Worm (Caenorhabditis elegans) whole organism, early embryonic: Measurements from ENCODE around the gene ZK896.4.

ENCODE experiments used
- aly-1 ChIP-seq: sonication (generic microtip); optimal IDR thresholded peaks from 2 replicates; lab custom pipeline; 2016; ENCODE audit warnings: missing genetic modification characterization, missing compliant biosample characterization
- ama-1 ChIP-seq: fragments of 150-350 bp; optimal IDR thresholded peaks from 2 replicates; lab custom pipeline; 2014
- ceh-36 ChIP-seq: sonication (generic microtip); optimal IDR thresholded peaks from 2 replicates; lab custom pipeline; 2016; ENCODE audit warnings: missing genetic modification characterization, inconsistent platforms, missing compliant biosample characterization
- ets-7 ChIP-seq: sonication (generic microtip); optimal IDR thresholded peaks from 2 replicates; lab custom pipeline; 2016; ENCODE audit warnings: missing genotype, missing genetic modification characterization, missing compliant biosample characterization
- flt-1 ChIP-seq: fragments of 200-800 bp; sonication (Bioruptor generic); IDR thresholded peaks from 2 replicates; pipeline ENCODE4 v1.3.6; 2022; ENCODE audit warnings: missing genetic modification characterization, missing compliant biosample characterization
- pes-1 ChIP-seq: fragments of 200-800 bp; sonication (Bioruptor generic); IDR thresholded peaks from 2 replicates; pipeline ENCODE4 v1.3.6; 2022; ENCODE audit warnings: missing genetic modification reagents, missing genetic modification characterization, missing compliant biosample characterization
- sea-1 ChIP-seq: fragments of 200-800 bp; sonication (Bioruptor generic); conservative IDR thresholded peaks from 2 replicates; pipeline ENCODE4 v1.3.6; 2022; ENCODE audit warnings: missing genetic modification characterization, missing compliant biosample characterization
- tbx-11 ChIP-seq: fragments of 200-800 bp; sonication (Bioruptor generic); IDR thresholded peaks from 2 replicates; pipeline ENCODE4 v1.3.6; 2022; ENCODE audit warnings: missing genetic modification characterization, missing compliant biosample characterization

DNA sequence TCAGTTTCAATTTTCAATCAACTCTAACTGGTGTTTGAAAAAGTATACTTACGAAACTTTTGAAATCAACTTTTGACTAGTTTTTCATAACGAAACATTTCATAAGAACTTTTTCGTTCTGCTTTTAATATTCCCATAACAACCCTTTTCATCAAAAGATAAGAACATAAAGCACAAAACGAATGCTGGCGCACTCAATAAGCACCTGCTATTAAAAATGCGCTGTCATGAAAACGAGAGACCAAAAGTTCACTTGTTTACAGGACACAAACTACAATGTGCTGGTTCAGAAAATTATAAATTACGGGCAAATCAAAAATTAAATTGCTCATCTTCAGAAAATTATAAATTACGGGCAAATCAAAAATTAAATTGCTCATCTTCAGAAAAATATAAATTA, 8.0 kb upstream of the ZK896.4 start:
- TF ChIP-seq ama-1 (lab: Kevin White, UChicago), result no peak
- TF ChIP-seq aly-1 (tag; lab: Kevin White, UChicago), result no peak
- TF ChIP-seq sea-1 (GFP tag; lab: Robert Waterston, UW), result no peak
- TF ChIP-seq pes-1 (GFP tag; lab: Robert Waterston, UW), result no peak
- TF ChIP-seq flt-1 (GFP tag; lab: Robert Waterston, UW), result no peak
- TF ChIP-seq ets-7, result no peak
- TF ChIP-seq ceh-36, result no peak
- TF ChIP-seq tbx-11, result no peak
